Worm (Caenorhabditis elegans) whole organism, late embryonic: ENCODE data around the gene spp-24.

Experiments
- C08G9.2 ChIP-seq: sonication (generic microtip); optimal IDR thresholded peaks from 2 replicates; lab custom pipeline; 2016; ENCODE audit warnings: mild to moderate bottlenecking, missing genetic modification characterization, moderate library complexity, missing compliant biosample characterization
- F13H6.1 ChIP-seq: sonication (generic microtip); optimal IDR thresholded peaks from 2 replicates; lab custom pipeline; 2016; ENCODE audit warnings: missing genetic modification characterization, missing compliant biosample characterization
- K02D7.2 ChIP-seq: sonication (generic microtip); optimal IDR thresholded peaks from 2 replicates; lab custom pipeline; 2017; ENCODE audit warnings: mild to moderate bottlenecking, missing genetic modification characterization, missing compliant biosample characterization
- Y22D7AL.16 ChIP-seq: sonication (generic microtip); optimal IDR thresholded peaks from 2 replicates; lab custom pipeline; 2016; ENCODE audit warnings: missing genetic modification characterization, missing compliant biosample characterization
- ahr-1 ChIP-seq: sonication (generic microtip); optimal IDR thresholded peaks from 2 replicates; lab custom pipeline; 2016; ENCODE audit warnings: missing genetic modification characterization, missing compliant biosample characterization
- ama-1 ChIP-seq: fragments of 150-350 bp; optimal IDR thresholded peaks from 2 replicates; lab custom pipeline; 2014
- ceh-18 ChIP-seq: sonication (generic microtip); optimal IDR thresholded peaks from 2 replicates; lab custom pipeline; 2016; ENCODE audit warnings: missing genetic modification characterization, missing compliant biosample characterization
- ceh-24 ChIP-seq: sonication (generic microtip); optimal IDR thresholded peaks from 2 replicates; lab custom pipeline; 2016; ENCODE audit warnings: mild to moderate bottlenecking, missing genetic modification characterization, missing compliant biosample characterization
- ceh-31 ChIP-seq: sonication (generic microtip); optimal IDR thresholded peaks from 2 replicates; lab custom pipeline; 2016; ENCODE audit warnings: missing genetic modification characterization, missing compliant biosample characterization
- ceh-34 ChIP-seq: sonication (generic microtip); optimal IDR thresholded peaks from 2 replicates; lab custom pipeline; 2016; ENCODE audit warnings: mild to moderate bottlenecking, missing genetic modification characterization, missing compliant biosample characterization
- ceh-6 ChIP-seq: fragments of 200-800 bp; sonication (Bioruptor generic); optimal IDR thresholded peaks from 2 replicates; lab custom pipeline; 2018; ENCODE audit warnings: mild to moderate bottlenecking, missing genetic modification characterization, missing compliant biosample characterization
- dmd-4 ChIP-seq: sonication (generic microtip); optimal IDR thresholded peaks from 2 replicates; lab custom pipeline; 2016; ENCODE audit warnings: borderline replicate concordance, missing genetic modification characterization, missing compliant biosample characterization
- elt-4 ChIP-seq: sonication (generic microtip); optimal IDR thresholded peaks from 2 replicates; lab custom pipeline; 2016; ENCODE audit warnings: missing genetic modification characterization, missing compliant biosample characterization
- fkh-10 ChIP-seq: fragments of 150-350 bp; optimal IDR thresholded peaks from 2 replicates; lab custom pipeline; 2014; ENCODE audit warnings: missing biosample characterization, missing genetic modification reagents, missing genetic modification characterization
- fkh-6 ChIP-seq: sonication (generic microtip); optimal IDR thresholded peaks from 2 replicates; lab custom pipeline; 2016; ENCODE audit warnings: missing genetic modification characterization, missing compliant biosample characterization
- hlh-30 ChIP-seq: sonication (generic microtip); optimal IDR thresholded peaks from 2 replicates; lab custom pipeline; 2017; ENCODE audit warnings: antibody characterized with exemption, missing genetic modification characterization, missing compliant biosample characterization; ENCODE audit not compliant: insufficient read depth
- lim-6 ChIP-seq: sonication (generic microtip); optimal IDR thresholded peaks from 2 replicates; lab custom pipeline; 2016; ENCODE audit warnings: missing genetic modification characterization, missing compliant biosample characterization
- madf-2 ChIP-seq: sonication (generic microtip); optimal IDR thresholded peaks from 2 replicates; lab custom pipeline; 2017; ENCODE audit warnings: missing genetic modification characterization, missing compliant biosample characterization
- nfya-1 ChIP-seq: sonication (generic microtip); optimal IDR thresholded peaks from 2 replicates; lab custom pipeline; 2017; ENCODE audit warnings: missing genetic modification characterization, mild to moderate bottlenecking, missing compliant biosample characterization, antibody characterized with exemption, moderate library complexity
- nhr-11 ChIP-seq: fragments of 150-350 bp; optimal IDR thresholded peaks from 2 replicates; lab custom pipeline; 2014; ENCODE audit warnings: missing biosample characterization, missing genetic modification characterization
- nhr-232 ChIP-seq: sonication (generic microtip); optimal IDR thresholded peaks from 2 replicates; lab custom pipeline; 2016; ENCODE audit warnings: missing genetic modification characterization, missing compliant biosample characterization
- npax-4 ChIP-seq: sonication (generic microtip); optimal IDR thresholded peaks from 2 replicates; lab custom pipeline; 2016; ENCODE audit warnings: missing genetic modification characterization, missing compliant biosample characterization
- odd-2 ChIP-seq: sonication (generic microtip); optimal IDR thresholded peaks from 2 replicates; lab custom pipeline; 2017; ENCODE audit warnings: antibody characterized with exemption, mild to moderate bottlenecking, missing genetic modification characterization, missing compliant biosample characterization
- pag-3 ChIP-seq: sonication (generic microtip); optimal IDR thresholded peaks from 2 replicates; lab custom pipeline; 2016; ENCODE audit warnings: missing compliant biosample characterization, missing genetic modification characterization, borderline replicate concordance
- pat-9 ChIP-seq: fragments of 200-800 bp; sonication (Bioruptor generic); optimal IDR thresholded peaks from 2 replicates; lab custom pipeline; 2018; ENCODE audit warnings: mild to moderate bottlenecking, missing genetic modification characterization, moderate library complexity, missing compliant biosample characterization
- pha-2 ChIP-seq: sonication (generic microtip); optimal IDR thresholded peaks from 2 replicates; lab custom pipeline; 2017; ENCODE audit warnings: mild to moderate bottlenecking, missing genetic modification characterization, missing compliant biosample characterization
- pha-4 ChIP-seq: fragments of 150-350 bp; optimal IDR thresholded peaks from 2 replicates; lab custom pipeline; 2018; ENCODE audit warnings: missing biosample characterization, missing genetic modification reagents, missing genetic modification characterization
- pros-1 ChIP-seq: fragments of 150-350 bp; optimal IDR thresholded peaks from 2 replicates; lab custom pipeline; 2014; ENCODE audit warnings: missing biosample characterization, missing genetic modification reagents, missing genetic modification characterization
- ref-2 ChIP-seq: sonication (generic microtip); optimal IDR thresholded peaks from 2 replicates; lab custom pipeline; 2016; ENCODE audit warnings: missing genetic modification characterization, missing compliant biosample characterization
- rnt-1 ChIP-seq: sonication (generic microtip); optimal IDR thresholded peaks from 2 replicates; lab custom pipeline; 2016; ENCODE audit warnings: missing genetic modification characterization, missing compliant biosample characterization
- tbx-2 ChIP-seq: sonication (generic microtip); optimal IDR thresholded peaks from 2 replicates; lab custom pipeline; 2016; ENCODE audit warnings: missing genetic modification characterization, missing compliant biosample characterization
- ttx-3 ChIP-seq: sonication (generic microtip); optimal IDR thresholded peaks from 2 replicates; lab custom pipeline; 2016; ENCODE audit warnings: missing genetic modification reagents, missing genetic modification characterization, missing compliant biosample characterization
- unc-3 ChIP-seq, 2 experiments: fragments of 200-800 bp in 1 of 2; sonication (Bioruptor generic) in 1 of 2; sonication (generic microtip) in 1 of 2; conservative IDR thresholded peaks in 1 of 2; optimal IDR thresholded peaks in 1 of 2; 2 replicates each; pipeline versions ENCODE4 v1.3.6 to Lab custom; 2016 to 2022; ENCODE audit warnings: missing compliant biosample characterization in 2 of 2, missing genetic modification characterization in 2 of 2, missing genetic modification reagents in 1 of 2
- unc-55 ChIP-seq: sonication (generic microtip); optimal IDR thresholded peaks from 2 replicates; lab custom pipeline; 2017; ENCODE audit warnings: missing biosample characterization, missing genetic modification reagents, missing genetic modification characterization
- unc-86 ChIP-seq: sonication (generic microtip); optimal IDR thresholded peaks from 2 replicates; lab custom pipeline; 2016; ENCODE audit warnings: missing genetic modification characterization, missing compliant biosample characterization
- zip-5 ChIP-seq: sonication (generic microtip); optimal IDR thresholded peaks from 2 replicates; lab custom pipeline; 2016; ENCODE audit warnings: missing genetic modification characterization, missing compliant biosample characterization

Gene spp-24

DNA sequence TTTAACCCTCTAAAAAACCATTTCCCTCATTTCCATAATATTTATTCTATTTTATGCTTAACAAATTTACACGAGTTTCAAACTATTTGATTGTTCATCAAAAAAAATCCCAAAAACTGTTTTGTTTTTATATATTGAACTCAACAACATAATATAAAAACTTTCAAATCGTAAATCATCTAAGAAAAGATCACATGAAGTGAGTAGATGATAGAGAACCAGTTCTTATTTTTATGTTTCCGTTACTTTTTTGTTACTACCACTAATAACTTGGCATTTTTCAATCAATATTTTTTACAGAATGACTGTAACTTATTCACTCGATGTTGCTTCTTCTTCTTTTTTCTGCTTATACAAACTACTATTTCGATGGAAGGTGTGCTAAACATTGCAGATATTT, 26.7 kb downstream of the spp-24 start, which contains the start of gene best-3:
TSS of gene best-3 (plus strand) at position 301 of the 400 bp plus-strand sequence.
- no peak for TF ChIP-seq Y22D7AL.16
- no peak for TF ChIP-seq nhr-232 (tag; lab: Kevin White, UChicago)
- no peak for TF ChIP-seq pros-1 (tag; lab: Kevin White, UChicago)
- TF ChIP-seq pha-4 (tag; lab: Kevin White, UChicago): no peak
- TF ChIP-seq npax-4 (tag; lab: Kevin White, UChicago): no peak
- TF ChIP-seq dmd-4 (tag; lab: Kevin White, UChicago): no peak
- TF ChIP-seq ceh-34 (tag; lab: Kevin White, UChicago): no peak
- no peak for TF ChIP-seq ceh-18 (tag; lab: Kevin White, UChicago)
- TF ChIP-seq lim-6 (tag; lab: Kevin White, UChicago): no peak
- TF ChIP-seq nhr-11 (tag; lab: Kevin White, UChicago): no peak

- TF ChIP-seq ceh-31 (tag; lab: Kevin White, UChicago) (no peak), odd-2 (tag; lab: Kevin White, UChicago) (no peak), ceh-34 (tag; lab: Kevin White, UChicago) (no peak), elt-4 (tag; lab: Kevin White, UChicago) (no peak), unc-3 (GFP tag; conservative IDR thresholded peaks at IDR 0.05; lab: Robert Waterston, UW) (no peak), unc-3 (tag; optimal IDR thresholded peaks at IDR 0.05; lab: Kevin White, UChicago) (no peak), fkh-10 (GFP tag; lab: Kevin White, UChicago) (no peak), npax-4 (tag; lab: Kevin White, UChicago) (no peak), F13H6.1 (no peak), unc-86 (tag; lab: Kevin White, UChicago) (no peak), tbx-2 (no peak), K02D7.2 (no peak), unc-55 (no peak), lim-6 (tag; lab: Kevin White, UChicago) (no peak)
Measured at ce11 chrII:11783-12182, 27.6 kb downstream of the spp-24 start, which contains the start of gene best-4. Gene best-4, minus strand, starts transcription at chrII:11883.

- TF ChIP-seq ref-2 (tag; lab: Kevin White, UChicago) (no peak), madf-2 (no peak), rnt-1 (tag; lab: Kevin White, UChicago) (no peak), nfya-1 (tag; lab: Kevin White, UChicago) (no peak), ttx-3 (tag; lab: Kevin White, UChicago) (no peak), ceh-18 (tag; lab: Kevin White, UChicago) (no peak), ahr-1 (no peak), ceh-6 (GFP tag; lab: Kevin White, UChicago) (no peak), fkh-10 (GFP tag; lab: Kevin White, UChicago) (no peak), nhr-232 (tag; lab: Kevin White, UChicago) (no peak), nhr-11 (tag; lab: Kevin White, UChicago) (no peak), C08G9.2 (no peak), pat-9 (tag; lab: Kevin White, UChicago) (no peak)
Measured at ce11 chrII:8212-8611, 31.1 kb downstream of the spp-24 start.

DNA sequence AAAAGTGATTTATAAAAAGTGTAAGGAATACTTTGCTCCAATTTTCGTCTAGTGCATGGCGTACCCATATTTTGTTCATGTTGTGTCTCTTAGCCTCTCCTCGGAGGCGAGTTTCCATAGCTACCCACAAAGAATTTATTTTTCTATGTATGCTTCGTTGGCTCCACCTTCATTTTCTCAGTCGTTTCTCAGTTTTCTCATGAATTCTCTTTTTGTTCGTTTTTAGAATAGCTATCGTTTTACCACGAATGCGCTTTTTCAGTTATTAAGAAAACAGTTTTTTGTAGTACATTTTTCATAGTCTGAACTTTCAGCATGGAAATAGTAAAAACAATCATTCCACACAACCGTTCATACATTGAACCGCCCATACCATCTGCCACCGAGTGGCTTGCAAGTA, 33.0 kb downstream of the spp-24 start, which contains the start of gene osta-1:
TSS of gene osta-1 (plus strand) at position 309 of the 400 bp plus-strand sequence.
- no peak for TF ChIP-seq ref-2 (tag; lab: Kevin White, UChicago)
- no peak for TF ChIP-seq zip-5 (tag; lab: Kevin White, UChicago)
- TF ChIP-seq ceh-18 (tag; lab: Kevin White, UChicago): no peak
- no peak for TF ChIP-seq unc-3 (GFP tag; conservative IDR thresholded peaks at IDR 0.05; lab: Robert Waterston, UW)
- no peak for TF ChIP-seq unc-3 (tag; optimal IDR thresholded peaks at IDR 0.05; lab: Kevin White, UChicago)
- no peak for TF ChIP-seq fkh-6
- no peak for TF ChIP-seq ama-1 (lab: Kevin White, UChicago)
- no peak for TF ChIP-seq ceh-6 (GFP tag; lab: Kevin White, UChicago)
- TF ChIP-seq pha-2 (tag; lab: Kevin White, UChicago): no peak
- no peak for TF ChIP-seq ceh-24 (tag; lab: Kevin White, UChicago)
- no peak for TF ChIP-seq pag-3 (tag; lab: Kevin White, UChicago)
- no peak for TF ChIP-seq lim-6 (tag; lab: Kevin White, UChicago)
- no peak for TF ChIP-seq hlh-30 (tag; lab: Kevin White, UChicago)
- TF ChIP-seq madf-2: no peak
- TF ChIP-seq tbx-2: no peak
- TF ChIP-seq elt-4 (tag; lab: Kevin White, UChicago): no peak
